Worm (Caenorhabditis elegans): ENCODE data around the gene wrt-2.

The wrt-2 gene

DNA sequence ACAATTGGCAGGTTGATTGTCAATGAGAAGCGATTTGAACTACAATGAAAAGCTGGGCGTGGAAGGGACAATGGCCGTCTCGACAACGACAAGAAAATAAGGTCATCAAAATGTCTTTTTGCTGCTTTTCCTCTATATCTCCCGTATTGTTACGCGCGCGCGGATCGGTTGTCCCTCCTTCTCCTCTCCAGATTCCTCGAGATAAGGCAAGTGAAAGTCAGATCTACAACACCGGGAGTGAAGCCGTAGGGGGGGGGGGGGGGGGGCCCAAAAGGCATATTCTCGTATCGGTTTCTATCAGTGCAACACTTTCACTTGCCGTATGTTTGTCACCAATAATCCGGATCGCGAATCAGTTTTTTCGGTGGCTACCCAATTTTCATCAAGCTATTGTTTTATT is at the start of gene wrt-2:
Gene wrt-2 (minus strand): TSS at position 46 of the 400 bp plus-strand sequence.
- peak; percentile 60 for TF ChIP-seq zfh-2 (GFP tag; conservative IDR thresholded peaks at IDR 0.05)
- no peak for TF ChIP-seq F39B2.1 (GFP tag; IDR thresholded peaks at IDR 0.05)

DNA sequence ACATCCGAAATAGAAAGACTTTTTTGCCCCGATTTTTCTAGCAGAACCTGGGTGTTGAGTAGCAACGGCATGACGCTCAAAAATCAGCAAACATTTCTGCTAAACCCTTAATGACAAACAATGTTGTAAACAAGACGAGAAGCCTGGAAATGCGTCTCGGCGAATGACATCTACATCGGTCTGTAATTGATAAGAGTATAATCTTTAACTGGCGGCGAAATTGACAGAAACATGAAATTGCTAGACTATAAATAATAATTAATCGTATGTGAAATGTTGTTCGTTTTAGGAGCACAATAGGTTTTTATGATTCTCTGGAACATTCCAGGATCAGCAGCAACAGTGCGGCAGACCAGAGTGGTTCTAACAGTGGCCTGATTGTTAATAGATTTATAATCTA is 47.6 kb upstream of the wrt-2 start:
- TF ChIP-seq snpc-3.4 (tag; optimal IDR thresholded peaks at IDR 0.05) (no peak), ceh-79 (tag; optimal IDR thresholded peaks at IDR 0.05) (no peak), nhr-80 (tag; optimal IDR thresholded peaks at IDR 0.05) (peak; percentile 9), ztf-26 (tag; optimal IDR thresholded peaks at IDR 0.05) (no peak), mxl-1 (tag; optimal IDR thresholded peaks at IDR 0.05) (no peak), cebp-2 (GFP tag; IDR thresholded peaks at IDR 0.05) (no peak), Y56A3A.18 (GFP tag; IDR thresholded peaks at IDR 0.05) (no peak), repo-1 (tag; optimal IDR thresholded peaks at IDR 0.05) (no peak)

DNA sequence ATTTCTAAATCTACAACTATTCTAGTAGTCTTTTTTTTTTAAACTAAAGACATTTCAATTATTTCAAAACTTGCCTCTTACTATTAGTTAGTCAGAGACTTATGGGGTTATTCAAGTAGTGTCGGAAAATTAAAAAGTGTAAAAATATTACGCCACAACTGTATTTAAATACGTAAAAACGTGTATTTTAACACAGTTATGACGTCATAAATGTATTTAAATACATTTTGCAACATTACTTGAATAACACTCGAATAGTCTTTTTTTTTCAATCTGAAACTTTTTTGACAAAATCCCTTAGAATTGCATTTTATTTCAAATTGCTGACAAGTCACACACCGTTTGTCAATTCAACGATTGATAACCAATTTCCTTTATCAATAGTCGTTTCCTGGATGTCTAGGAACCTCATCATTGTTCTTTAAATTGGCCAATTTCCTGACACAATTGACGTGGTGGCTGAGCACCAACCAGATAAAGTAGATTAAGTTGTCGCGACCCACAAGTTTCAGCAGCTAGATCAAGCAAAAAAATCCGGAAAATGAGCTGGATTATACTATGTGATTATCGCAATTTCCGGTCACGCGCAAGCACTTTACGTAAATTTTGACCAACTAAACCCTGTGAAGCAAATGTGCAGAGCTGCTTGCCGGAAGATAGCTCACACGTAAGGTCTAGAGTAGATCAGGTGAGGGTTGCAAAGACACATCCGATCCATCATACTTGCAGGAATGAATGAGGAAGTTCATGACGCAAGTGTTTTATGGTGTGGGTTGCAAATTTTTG is 45.6 kb upstream of the wrt-2 start:
- TF ChIP-seq somi-1 (GFP tag; optimal IDR thresholded peaks at IDR 0.05) (no peak), B0336.3 (GFP tag; IDR thresholded peaks at IDR 0.05) (no peak), K11D2.4 (GFP tag; IDR thresholded peaks at IDR 0.05) (no peak), B0019.2 (GFP tag; conservative IDR thresholded peaks at IDR 0.05) (no peak), tbx-9 (tag; optimal IDR thresholded peaks at IDR 0.05; ENCODE audit: borderline replicate concordance) (no peak), F49E8.2 (tag; optimal IDR thresholded peaks at IDR 0.05; ENCODE audit: insufficient read depth) (no peak), hmg-20 (GFP tag; IDR thresholded peaks at IDR 0.05) (no peak), hlh-26 (GFP tag; conservative IDR thresholded peaks at IDR 0.05) (no peak)

DNA sequence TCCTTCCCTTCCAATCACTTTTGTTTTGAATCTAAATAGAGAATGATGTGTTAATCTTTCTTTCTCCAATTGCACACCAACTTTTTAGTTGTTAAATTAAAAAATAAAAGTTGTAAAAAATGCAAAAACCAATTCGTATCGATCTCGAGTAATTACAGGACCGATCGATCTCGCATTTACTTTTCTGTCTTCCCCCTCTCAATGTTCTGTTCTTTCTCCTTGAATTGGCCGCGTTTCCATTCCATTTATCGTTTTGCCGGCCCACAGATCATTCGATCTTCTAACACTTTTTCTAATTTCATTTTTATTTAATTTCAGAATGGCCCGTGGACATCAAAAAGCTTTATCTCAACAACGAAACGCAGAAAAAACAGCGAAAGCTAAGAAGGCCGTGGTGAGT is 41.0 kb upstream of the wrt-2 start, which contains the start of gene K10B3.1:
Gene K10B3.1 (plus strand): TSS at position 301 of the 400 bp plus-strand sequence.
- TF ChIP-seq snpc-4 (GFP tag; optimal IDR thresholded peaks at IDR 0.05), result no peak
- no peak for TF ChIP-seq snpc-4 (tag; optimal IDR thresholded peaks at IDR 0.05)
- no peak for TF ChIP-seq hsf-1 (GFP tag; IDR thresholded peaks at IDR 0.05)
- TF ChIP-seq nhr-120 (GFP tag; IDR thresholded peaks at IDR 0.05), result no peak
- TF ChIP-seq fkh-3 (tag; optimal IDR thresholded peaks at IDR 0.05), result no peak
- no peak for TF ChIP-seq nhr-90 (tag; optimal IDR thresholded peaks at IDR 0.05)
- no peak for TF ChIP-seq F49E8.2 (tag; optimal IDR thresholded peaks at IDR 0.05; ENCODE audit: insufficient read depth)
- TF ChIP-seq him-1 (tag; optimal IDR thresholded peaks at IDR 0.05), result no peak
- no peak for TF ChIP-seq Y67H2A.10 (GFP tag; conservative IDR thresholded peaks at IDR 0.05)
- TF ChIP-seq lir-1 (GFP tag; conservative IDR thresholded peaks at IDR 0.05), result no peak
- no peak for TF ChIP-seq nfya-2 (GFP tag; IDR thresholded peaks at IDR 0.05)
- no peak for TF ChIP-seq nhr-80 (tag; optimal IDR thresholded peaks at IDR 0.05)

DNA sequence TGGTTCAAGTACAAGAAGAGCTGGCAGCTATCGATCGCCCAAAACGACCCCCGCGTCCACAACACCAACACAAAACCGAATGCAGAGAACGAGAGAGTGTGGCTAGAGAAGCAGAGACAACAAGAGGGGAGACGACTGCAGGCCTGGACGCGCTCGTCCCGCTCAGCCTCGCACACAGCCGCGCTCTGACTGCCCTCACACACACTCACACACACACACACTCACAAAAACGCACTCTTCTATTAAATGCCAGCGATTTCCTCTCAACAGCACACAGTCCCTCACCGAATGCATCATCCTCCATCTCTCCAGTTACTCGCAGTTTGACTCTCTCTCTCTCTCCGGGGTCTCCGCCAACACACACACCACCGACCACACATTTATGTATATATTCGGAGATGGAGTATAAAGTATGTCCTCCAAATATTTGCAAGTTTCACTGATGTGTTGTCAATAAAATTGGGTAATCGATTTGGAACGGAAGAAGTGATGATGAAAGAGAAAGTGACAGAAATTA is 33.5 kb upstream of the wrt-2 start:
- TF ChIP-seq hlh-26 (GFP tag; conservative IDR thresholded peaks at IDR 0.05) (no peak), madf-8 (GFP tag; conservative IDR thresholded peaks at IDR 0.05) (no peak), mel-28 (tag; optimal IDR thresholded peaks at IDR 0.05; ENCODE audit: borderline replicate concordance) (no peak), die-1 (tag; optimal IDR thresholded peaks at IDR 0.05) (peak; percentile 54), unc-130 (GFP tag; optimal IDR thresholded peaks at IDR 0.05) (no peak), hmg-1.2 (GFP tag; IDR thresholded peaks at IDR 0.05) (peak; percentile 86), T26A5.8 (tag; optimal IDR thresholded peaks at IDR 0.05) (no peak), ceh-91 (GFP tag; IDR thresholded peaks at IDR 0.05) (no peak), efl-1 (GFP tag; optimal IDR thresholded peaks at IDR 0.05) (no peak), let-526 (GFP tag; IDR thresholded peaks at IDR 0.05) (peak; percentile 80; the same call in 1 of the 2 replicates), lag-1 (GFP tag; IDR thresholded peaks at IDR 0.05) (no peak), ztf-25 (GFP tag; IDR thresholded peaks at IDR 0.05) (no peak), dpff-1 (tag; optimal IDR thresholded peaks at IDR 0.05) (no peak), F23B12.7 (tag; optimal IDR thresholded peaks at IDR 0.05; ENCODE audit: insufficient read depth) (no peak), ztf-28 (GFP tag; IDR thresholded peaks at IDR 0.05) (no peak), madf-6 (GFP tag; IDR thresholded peaks at IDR 0.05) (no peak)
